Fruit fly (Drosophila melanogaster) whole organism, embryonic: Measurements from ENCODE around the gene car.

Experiments
- Adf1 ChIP-seq: fragments of 200-800 bp; sonication (Bioruptor generic); IDR thresholded peaks from 2 replicates; pipeline ENCODE4 v1.3.6; 2022; ENCODE audit warnings: missing biosample characterization, missing genetic modification characterization
- Bdp1 ChIP-seq: fragments of 200-800 bp; sonication (Bioruptor generic); optimal IDR thresholded peaks from 3 replicates; lab custom pipeline; 2016; ENCODE audit warnings: missing biosample characterization, missing genetic modification characterization
- Bteb2 ChIP-seq: fragments of 200-800 bp; sonication (Bioruptor generic); optimal IDR thresholded peaks from 2 replicates; lab custom pipeline; 2016; ENCODE audit warnings: missing biosample characterization, missing genetic modification characterization
- CG10147 ChIP-seq: fragments of 200-800 bp; sonication (Bioruptor generic); optimal IDR thresholded peaks from 2 replicates; lab custom pipeline; 2019; ENCODE audit warnings: missing biosample characterization, mild to moderate bottlenecking, missing genetic modification characterization, moderate library complexity
- CG11696 ChIP-seq: fragments of 200-800 bp; sonication (Bioruptor generic); IDR thresholded peaks from 2 replicates; pipeline ENCODE4 v1.3.6; 2022; ENCODE audit warnings: missing biosample characterization, missing genetic modification characterization
- CG13624 ChIP-seq: fragments of 200-800 bp; sonication (Bioruptor generic); optimal IDR thresholded peaks from 2 replicates; lab custom pipeline; 2016; ENCODE audit warnings: missing biosample characterization, missing genetic modification characterization
- CG14014 ChIP-seq: fragments of 200-800 bp; sonication (Bioruptor generic); IDR thresholded peaks from 2 replicates; pipeline ENCODE4 v1.3.6; 2022; ENCODE audit warnings: missing biosample characterization, missing genetic modification characterization
- CG14667 ChIP-seq: fragments of 200-800 bp; sonication (Bioruptor generic); IDR thresholded peaks from 2 replicates; pipeline ENCODE4 v1.3.6; 2022; ENCODE audit warnings: missing biosample characterization, missing genetic modification characterization
- CG15514 ChIP-seq: fragments of 200-800 bp; sonication (Bioruptor generic); optimal IDR thresholded peaks from 3 replicates; lab custom pipeline; 2017; ENCODE audit warnings: missing biosample characterization, missing genetic modification characterization, mild to moderate bottlenecking, moderate library complexity, missing genetic modification reagents
- CG15601 ChIP-seq: fragments of 200-800 bp; sonication (Bioruptor generic); optimal IDR thresholded peaks from 3 replicates; lab custom pipeline; 2019; ENCODE audit warnings: missing biosample characterization, mild to moderate bottlenecking, missing genetic modification characterization, moderate library complexity
- CG16863 ChIP-seq: fragments of 200-800 bp; sonication (Bioruptor generic); optimal IDR thresholded peaks from 3 replicates; lab custom pipeline; 2016; ENCODE audit warnings: missing biosample characterization, missing genetic modification characterization
- CG18764 ChIP-seq: fragments of 200-800 bp; sonication (Bioruptor generic); optimal IDR thresholded peaks from 3 replicates; lab custom pipeline; 2016; ENCODE audit warnings: missing biosample characterization, missing genetic modification characterization
- CG2875 ChIP-seq: fragments of 200-800 bp; sonication (Bioruptor generic); optimal IDR thresholded peaks from 2 replicates; lab custom pipeline; 2017; ENCODE audit warnings: missing biosample characterization, mild to moderate bottlenecking, missing genetic modification characterization, missing genetic modification reagents
- CG4617 ChIP-seq: fragments of 200-800 bp; sonication (Bioruptor generic); optimal IDR thresholded peaks from 3 replicates; lab custom pipeline; 2016; ENCODE audit warnings: missing biosample characterization, missing genetic modification characterization, borderline replicate concordance
- CG5180 ChIP-seq: fragments of 200-800 bp; sonication (Bioruptor generic); optimal IDR thresholded peaks from 3 replicates; lab custom pipeline; 2017; ENCODE audit warnings: missing biosample characterization, missing genetic modification characterization, mild to moderate bottlenecking, moderate library complexity, missing genetic modification reagents
- CG6272 ChIP-seq: fragments of 200-800 bp; sonication (Bioruptor generic); IDR thresholded peaks from 2 replicates; pipeline ENCODE4 v1.3.6; 2022; ENCODE audit warnings: missing biosample characterization, missing genetic modification characterization
- CG6654 ChIP-seq: fragments of 200-800 bp; sonication (Bioruptor generic); optimal IDR thresholded peaks from 2 replicates; lab custom pipeline; 2017; ENCODE audit warnings: missing biosample characterization, mild to moderate bottlenecking, missing genetic modification characterization
- CG6683 ChIP-seq: fragments of 200-800 bp; sonication (Bioruptor generic); optimal IDR thresholded peaks from 2 replicates; lab custom pipeline; 2017; ENCODE audit warnings: missing biosample characterization, mild to moderate bottlenecking, missing genetic modification characterization, missing genetic modification reagents
- CG9817 ChIP-seq: fragments of 200-800 bp; sonication (Bioruptor generic); optimal IDR thresholded peaks from 2 replicates; lab custom pipeline; 2018; ENCODE audit warnings: missing biosample characterization, mild to moderate bottlenecking, missing genetic modification characterization, moderate library complexity
- D ChIP-seq, 2 experiments: fragments of 200-800 bp in 1 of 2; fragments of >200 bp in 1 of 2; sonication (Bioruptor generic) in 1 of 2; optimal IDR thresholded peaks; 2 replicates in 1 of 2; 3 replicates in 1 of 2; lab custom pipeline; 2017; ENCODE audit warnings: mild to moderate bottlenecking in 1 of 2, missing biosample characterization in 1 of 2, missing genetic modification characterization in 1 of 2, missing genetic modification reagents in 1 of 2
- Dad ChIP-seq: fragments of 200-800 bp; sonication (Bioruptor generic); optimal IDR thresholded peaks from 3 replicates; lab custom pipeline; 2016; ENCODE audit warnings: missing biosample characterization, missing genetic modification characterization
- Dek ChIP-seq: fragments of 200-800 bp; sonication (Bioruptor generic); optimal IDR thresholded peaks from 3 replicates; lab custom pipeline; 2019; ENCODE audit warnings: missing biosample characterization, mild to moderate bottlenecking, missing genetic modification characterization, moderate library complexity
- Gsc ChIP-seq: fragments of 200-800 bp; sonication (Bioruptor generic); IDR thresholded peaks from 2 replicates; pipeline ENCODE4 v1.3.6; 2022; ENCODE audit warnings: missing biosample characterization, missing genetic modification characterization
- HmgD ChIP-seq: fragments of 200-800 bp; sonication (Bioruptor generic); optimal IDR thresholded peaks from 3 replicates; lab custom pipeline; 2016; ENCODE audit warnings: missing biosample characterization, missing genetic modification characterization
- Hmr ChIP-seq: fragments of 200-800 bp; sonication (Bioruptor generic); optimal IDR thresholded peaks from 3 replicates; lab custom pipeline; 2017; ENCODE audit warnings: mild to moderate bottlenecking, missing biosample characterization, missing genetic modification reagents, missing genetic modification characterization
- Jarid2 ChIP-seq: fragments of 200-800 bp; sonication (Bioruptor generic); optimal IDR thresholded peaks from 3 replicates; lab custom pipeline; 2017; ENCODE audit warnings: mild to moderate bottlenecking, missing biosample characterization, missing genetic modification reagents, missing genetic modification characterization
- Med ChIP-seq: fragments of 200-800 bp; sonication (Bioruptor generic); peaks from one replicate; lab custom pipeline; 2016; ENCODE audit warnings: missing biosample characterization, missing genetic modification characterization, mild to moderate bottlenecking, inconsistent platforms, moderate library complexity
- Pdp1 ChIP-seq, 2 experiments: fragments of 200-800 bp; sonication (Bioruptor generic); optimal IDR thresholded peaks; 3 replicates each; lab custom pipeline; 2016; ENCODE audit warnings: missing biosample characterization in 2 of 2, missing genetic modification characterization in 2 of 2, mild to moderate bottlenecking in 1 of 2, moderate library complexity in 1 of 2
- Side ChIP-seq: fragments of 200-800 bp; sonication (Bioruptor generic); optimal IDR thresholded peaks from 2 replicates; lab custom pipeline; 2016; ENCODE audit warnings: missing biosample characterization, missing genetic modification characterization
- ac ChIP-seq: fragments of 200-800 bp; sonication (Bioruptor generic); optimal IDR thresholded peaks from 3 replicates; lab custom pipeline; 2017; ENCODE audit warnings: missing biosample characterization, mild to moderate bottlenecking, missing genetic modification characterization
- ara ChIP-seq: fragments of 200-800 bp; sonication (Bioruptor generic); IDR thresholded peaks from 2 replicates; pipeline ENCODE4 v1.3.6; 2022; ENCODE audit warnings: missing biosample characterization, missing genetic modification characterization
- ase ChIP-seq: fragments of 200-800 bp; sonication (Bioruptor generic); IDR thresholded peaks from 3 replicates; pipeline ENCODE4 v1.3.6; 2022; ENCODE audit warnings: missing biosample characterization, missing genetic modification characterization
- cas ChIP-seq: fragments of 200-800 bp; sonication (Bioruptor generic); IDR thresholded peaks from 2 replicates; pipeline ENCODE4 v1.3.6; 2022; ENCODE audit warnings: missing biosample characterization, missing genetic modification characterization
- dan ChIP-seq: fragments of 200-800 bp; sonication (Bioruptor generic); IDR thresholded peaks from 2 replicates; pipeline ENCODE4 v1.3.6; 2022; ENCODE audit warnings: missing biosample characterization, missing genetic modification characterization
- disco-r ChIP-seq: fragments of 200-800 bp; sonication (Bioruptor generic); optimal IDR thresholded peaks from 2 replicates; lab custom pipeline; 2016; ENCODE audit warnings: missing biosample characterization, missing genetic modification characterization
- dmrt99B ChIP-seq: fragments of 200-800 bp; sonication (Bioruptor generic); optimal IDR thresholded peaks from 2 replicates; lab custom pipeline; 2018; ENCODE audit warnings: missing biosample characterization, mild to moderate bottlenecking, missing genetic modification characterization, moderate library complexity
- eve ChIP-seq, 2 experiments: fragments of >200 bp; optimal IDR thresholded peaks; 2 replicates each; lab custom pipeline; 2017; ENCODE audit warnings: missing biosample characterization in 2 of 2, missing genetic modification characterization in 2 of 2
- fd102C ChIP-seq: fragments of 200-800 bp; sonication (Bioruptor generic); optimal IDR thresholded peaks from 2 replicates; lab custom pipeline; 2018; ENCODE audit warnings: missing biosample characterization, mild to moderate bottlenecking, missing genetic modification characterization, moderate library complexity
- gcm ChIP-seq: fragments of 200-800 bp; sonication (Bioruptor generic); optimal IDR thresholded peaks from 2 replicates; lab custom pipeline; 2019; ENCODE audit warnings: missing biosample characterization, mild to moderate bottlenecking, missing genetic modification characterization, moderate library complexity
- grau ChIP-seq: fragments of 200-800 bp; optimal IDR thresholded peaks from 3 replicates; lab custom pipeline; 2019; ENCODE audit warnings: missing biosample characterization, mild to moderate bottlenecking, missing genetic modification characterization, moderate library complexity
- gsb ChIP-seq: fragments of 200-800 bp; sonication (Bioruptor generic); IDR thresholded peaks from 2 replicates; pipeline ENCODE4 v1.3.6; 2022; ENCODE audit warnings: missing biosample characterization, missing genetic modification characterization
- hkb ChIP-seq, 2 experiments: fragments of 200-800 bp in 1 of 2; fragments of >200 bp in 1 of 2; sonication (Bioruptor generic) in 1 of 2; IDR thresholded peaks in 1 of 2; optimal IDR thresholded peaks in 1 of 2; 2 replicates each; pipeline versions ENCODE4 v1.3.6 to Lab custom; 2017 to 2022; ENCODE audit warnings: missing biosample characterization in 1 of 2, missing genetic modification characterization in 1 of 2
- insv ChIP-seq, 2 experiments: fragments of 200-800 bp; sonication (Bioruptor generic); optimal IDR thresholded peaks; 3 replicates each; lab custom pipeline; 2016 to 2018; ENCODE audit warnings: missing biosample characterization in 2 of 2, missing genetic modification characterization in 2 of 2
- jigr1 ChIP-seq: fragments of 200-800 bp; sonication (Bioruptor generic); IDR thresholded peaks from 3 replicates; pipeline ENCODE4 v1.3.6; 2022; ENCODE audit warnings: missing biosample characterization, missing genetic modification characterization
- jumu ChIP-seq: fragments of 200-800 bp; sonication (Bioruptor generic); optimal IDR thresholded peaks from 3 replicates; lab custom pipeline; 2016; ENCODE audit warnings: missing biosample characterization, missing genetic modification characterization
- kah ChIP-seq: fragments of 200-800 bp; sonication (Bioruptor generic); optimal IDR thresholded peaks from 2 replicates; lab custom pipeline; 2018; ENCODE audit warnings: missing biosample characterization, mild to moderate bottlenecking, missing genetic modification characterization
- lab ChIP-seq: fragments of 200-800 bp; sonication (Bioruptor generic); optimal IDR thresholded peaks from 3 replicates; lab custom pipeline; 2017; ENCODE audit warnings: missing biosample characterization, missing genetic modification characterization, mild to moderate bottlenecking, moderate library complexity, missing genetic modification reagents
- psq ChIP-seq: fragments of 200-800 bp; sonication (Bioruptor generic); optimal IDR thresholded peaks from 2 replicates; lab custom pipeline; 2017; ENCODE audit warnings: missing biosample characterization, missing genetic modification characterization
- sens ChIP-seq: fragments of 200-800 bp; sonication (Bioruptor generic); peaks from one replicate; lab custom pipeline; 2016; ENCODE audit warnings: missing biosample characterization, missing genetic modification characterization
- shn ChIP-seq: fragments of 200-800 bp; sonication (Bioruptor generic); optimal IDR thresholded peaks from 3 replicates; lab custom pipeline; 2016; ENCODE audit warnings: missing biosample characterization, missing genetic modification characterization
- sqz ChIP-seq: fragments of 200-800 bp; sonication (Bioruptor generic); optimal IDR thresholded peaks from 3 replicates; lab custom pipeline; 2018; ENCODE audit warnings: missing biosample characterization, mild to moderate bottlenecking, missing genetic modification characterization

car gene

DNA sequence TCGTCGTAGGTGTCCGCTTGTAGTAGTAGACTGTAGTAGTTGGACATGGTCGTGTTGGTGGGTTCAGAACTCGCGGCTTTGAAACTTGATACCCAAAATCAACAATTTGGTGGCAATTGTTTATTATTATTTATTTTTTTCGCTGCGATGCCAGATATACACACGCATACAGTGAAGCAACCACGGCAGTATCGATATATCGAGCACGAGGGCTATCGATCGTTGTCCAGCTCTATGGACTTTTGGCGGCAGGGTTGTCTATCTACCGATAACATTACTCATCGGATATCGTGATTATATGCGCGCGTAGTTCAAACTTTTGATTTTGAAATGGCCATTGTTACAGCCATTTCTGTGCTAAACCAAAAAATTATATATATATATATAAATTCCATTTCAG, 35.8 kb downstream of the car start, which contains the start of gene CG14220 (continued):
- TF ChIP-seq CG18764 (GFP tag; lab: Kevin White, UChicago) = no peak
- TF ChIP-seq ase = no peak
- TF ChIP-seq insv (GFP tag; optimal IDR thresholded peaks at IDR 0.05; lab: Kevin White, UChicago) = peak in 1 of 2 experiments; percentile 15
- no peak for TF ChIP-seq CG5180 (GFP tag; lab: Kevin White, UChicago)
- TF ChIP-seq CG9817 (tag; lab: Kevin White, UChicago) = no peak
- TF ChIP-seq lab (GFP tag; lab: Kevin White, UChicago) = no peak
- TF ChIP-seq gsb (GFP tag; lab: Robert Waterston, UW) = no peak
- no peak for TF ChIP-seq cas
- TF ChIP-seq kah (GFP tag; lab: Kevin White, UChicago) = no peak
- no peak for TF ChIP-seq dan (GFP tag; lab: Robert Waterston, UW)
- TF ChIP-seq Pdp1 (GFP tag; optimal IDR thresholded peaks at IDR 0.05; lab: Kevin White, UChicago) = no peak
- no peak for TF ChIP-seq CG2875 (GFP tag; lab: Kevin White, UChicago)
- no peak for TF ChIP-seq D (optimal IDR thresholded peaks at IDR 0.05; lab: Kevin White, UChicago)
- no peak for TF ChIP-seq D (GFP tag; optimal IDR thresholded peaks at IDR 0.05; lab: Kevin White, UChicago)
- no peak for TF ChIP-seq gcm
- no peak for TF ChIP-seq Bdp1 (GFP tag; lab: Kevin White, UChicago)
- TF ChIP-seq fd102C (GFP tag; lab: Kevin White, UChicago) = no peak
- TF ChIP-seq Gsc (GFP tag; lab: Robert Waterston, UW) = no peak
- no peak for TF ChIP-seq ac
- TF ChIP-seq disco-r (GFP tag; lab: Kevin White, UChicago) = no peak
- TF ChIP-seq Dek = peak; percentile 13
- TF ChIP-seq Hmr (GFP tag; lab: Kevin White, UChicago) = peak; percentile 53
- no peak for TF ChIP-seq CG10147 (GFP tag; lab: Kevin White, UChicago)
- TF ChIP-seq jigr1 = no peak
- no peak for TF ChIP-seq CG6272 (GFP tag; lab: Robert Waterston, UW)
- TF ChIP-seq Dad (GFP tag; lab: Kevin White, UChicago) = no peak
- TF ChIP-seq hkb (optimal IDR thresholded peaks at IDR 0.05; lab: Kevin White, UChicago) = no peak
- no peak for TF ChIP-seq hkb (GFP tag; IDR thresholded peaks at IDR 0.05; lab: Robert Waterston, UW)
- no peak for TF ChIP-seq Adf1 (GFP tag; lab: Robert Waterston, UW)
- no peak for TF ChIP-seq CG6683
- TF ChIP-seq ara (GFP tag; lab: Robert Waterston, UW) = no peak
- TF ChIP-seq HmgD (GFP tag; lab: Kevin White, UChicago) = no peak
- TF ChIP-seq Med (GFP tag; lab: Kevin White, UChicago) = peak; percentile 87
- peak; percentile 70 for TF ChIP-seq sens
- no peak for TF ChIP-seq Bteb2 (GFP tag; lab: Kevin White, UChicago)
- TF ChIP-seq CG6654 = no peak
- peak; percentile 5 for TF ChIP-seq sqz (GFP tag; lab: Kevin White, UChicago)
- no peak for TF ChIP-seq shn (GFP tag; lab: Kevin White, UChicago)
- TF ChIP-seq psq (GFP tag; lab: Kevin White, UChicago) = no peak
- peak; percentile 2 for TF ChIP-seq CG15601 (tag; lab: Kevin White, UChicago)
- no peak for TF ChIP-seq CG16863 (GFP tag; lab: Kevin White, UChicago)
- TF ChIP-seq CG11696 = no peak
- TF ChIP-seq Side = no peak
- TF ChIP-seq grau (tag; lab: Kevin White, UChicago) = peak; percentile 78
- no peak for TF ChIP-seq dmrt99B (tag; lab: Kevin White, UChicago)
- TF ChIP-seq Jarid2 (GFP tag; lab: Kevin White, UChicago) = no peak
- no peak for TF ChIP-seq eve (GFP tag; optimal IDR thresholded peaks at IDR 0.05; lab: Kevin White, UChicago)
- TF ChIP-seq CG4617 (GFP tag; lab: Kevin White, UChicago) = peak; percentile 43
- peak; percentile 81 for TF ChIP-seq CG15514 (GFP tag; lab: Kevin White, UChicago)
- no peak for TF ChIP-seq CG14014
- no peak for TF ChIP-seq CG14667 (GFP tag; lab: Robert Waterston, UW)
- TF ChIP-seq jumu (GFP tag; lab: Kevin White, UChicago) = no peak
- peak; percentile 7 for TF ChIP-seq CG13624
